Worm (Caenorhabditis elegans): ENCODE results near the gene sun-1.

Gene sun-1

ce11 chrV:13184137-13184536 lies 9.2 kb downstream of the sun-1 start, which contains the start of gene T09E8.4:
T09E8.4 (minus strand) TSS chrV:13184237.
- TF ChIP-seq fax-1 (tag; optimal IDR thresholded peaks at IDR 0.05) (no peak), ceh-18 (tag; optimal IDR thresholded peaks at IDR 0.05) (no peak), pax-1 (tag; optimal IDR thresholded peaks at IDR 0.05) (no peak), pag-3 (tag; optimal IDR thresholded peaks at IDR 0.05; ENCODE audit: borderline replicate concordance) (no peak), mec-3 (tag; optimal IDR thresholded peaks at IDR 0.05; ENCODE audit: borderline replicate concordance) (no peak), ceh-9 (tag; optimal IDR thresholded peaks at IDR 0.05) (no peak)

DNA sequence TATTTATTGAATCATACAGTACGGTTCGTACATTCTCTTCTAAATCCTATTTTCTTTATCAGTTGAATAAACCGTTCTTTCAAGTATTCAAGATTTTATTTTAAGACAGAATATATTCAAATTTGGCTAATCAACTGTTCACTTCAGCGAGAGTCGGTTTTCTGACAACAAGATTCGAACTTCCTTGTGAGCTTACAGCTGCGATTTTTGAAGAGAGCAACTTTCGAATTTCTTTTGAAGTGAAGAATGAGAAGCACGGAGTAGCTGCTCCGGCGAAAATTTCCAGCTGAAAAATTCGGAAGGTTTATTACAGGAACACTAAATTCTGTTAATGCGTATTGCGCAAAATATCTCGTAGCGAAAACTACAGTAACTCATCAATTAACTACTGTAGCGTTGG lies 11.9 kb downstream of the sun-1 start:
- TF ChIP-seq unc-3 (GFP tag; conservative IDR thresholded peaks at IDR 0.05) (no peak), unc-3 (tag; optimal IDR thresholded peaks at IDR 0.05) (no peak), gmeb-2 (tag; optimal IDR thresholded peaks at IDR 0.05) (no peak), odd-2 (tag; optimal IDR thresholded peaks at IDR 0.05) (no peak), fax-1 (tag; optimal IDR thresholded peaks at IDR 0.05) (no peak), hlh-15 (tag; optimal IDR thresholded peaks at IDR 0.05) (no peak), eyg-1 (tag; optimal IDR thresholded peaks at IDR 0.05) (no peak), T23F11.4 (GFP tag; optimal IDR thresholded peaks at IDR 0.05) (no peak), K09A11.1 (tag; optimal IDR thresholded peaks at IDR 0.05; ENCODE audit: insufficient read depth) (no peak), ceh-6 (GFP tag; optimal IDR thresholded peaks at IDR 0.05) (no peak), sdc-2 (tag; optimal IDR thresholded peaks at IDR 0.05) (no peak), Y22D7AL.16 (tag; optimal IDR thresholded peaks at IDR 0.05) (no peak), lin-11 (tag; optimal IDR thresholded peaks at IDR 0.05) (no peak), elt-4 (tag; optimal IDR thresholded peaks at IDR 0.05) (no peak), che-1 (tag; optimal IDR thresholded peaks at IDR 0.05) (no peak), ref-2 (tag; optimal IDR thresholded peaks at IDR 0.05) (no peak), dve-1 (tag; optimal IDR thresholded peaks at IDR 0.05) (no peak), unc-86 (tag; optimal IDR thresholded peaks at IDR 0.05) (no peak), sox-2 (GFP tag; IDR thresholded peaks at IDR 0.05) (no peak), pha-4 (tag; optimal IDR thresholded peaks at IDR 0.05) (no peak)

- no peak for TF ChIP-seq sox-2 (GFP tag; IDR thresholded peaks at IDR 0.05)
- no peak for TF ChIP-seq unc-42 (tag; optimal IDR thresholded peaks at IDR 0.05)
- TF ChIP-seq ceh-19 (GFP tag; optimal IDR thresholded peaks at IDR 0.05) = no peak
- no peak for TF ChIP-seq pqm-1 (tag; optimal IDR thresholded peaks at IDR 0.05)
- TF ChIP-seq ref-2 (tag; optimal IDR thresholded peaks at IDR 0.05) = no peak
Measured at ce11 chrV:13179986-13180591, 13.2 kb downstream of the sun-1 start, which contains the start of gene cni-1. cni-1 (plus strand) TSS chrV:13180330.

- no peak for TF ChIP-seq ama-1 (optimal IDR thresholded peaks at IDR 0.05)
- TF ChIP-seq syd-9 (tag; optimal IDR thresholded peaks at IDR 0.05) = no peak
- no peak for TF ChIP-seq K09A11.1 (tag; optimal IDR thresholded peaks at IDR 0.05; ENCODE audit: insufficient read depth)
- no peak for TF ChIP-seq che-1 (tag; optimal IDR thresholded peaks at IDR 0.05)
- no peak for TF ChIP-seq pha-2 (tag; optimal IDR thresholded peaks at IDR 0.05)
- TF ChIP-seq tbx-2 (tag; optimal IDR thresholded peaks at IDR 0.05) = no peak
- no peak for TF ChIP-seq hlh-6 (tag; optimal IDR thresholded peaks at IDR 0.05)
- no peak for TF ChIP-seq unc-42 (tag; optimal IDR thresholded peaks at IDR 0.05)
- TF ChIP-seq pax-1 (tag; optimal IDR thresholded peaks at IDR 0.05) = no peak
- no peak for TF ChIP-seq nhr-232 (tag; optimal IDR thresholded peaks at IDR 0.05)
- no peak for TF ChIP-seq tbx-7 (tag; optimal IDR thresholded peaks at IDR 0.05)
- TF ChIP-seq ceh-24 (tag; optimal IDR thresholded peaks at IDR 0.05) = no peak
- TF ChIP-seq madf-2 (tag; optimal IDR thresholded peaks at IDR 0.05) = no peak
- TF ChIP-seq ceh-6 (GFP tag; optimal IDR thresholded peaks at IDR 0.05) = no peak
- TF ChIP-seq ztf-16 (tag; optimal IDR thresholded peaks at IDR 0.05) = no peak
- no peak for TF ChIP-seq C08G9.2 (tag; optimal IDR thresholded peaks at IDR 0.05)
Measured at ce11 chrV:13176814-13177213, 16.5 kb downstream of the sun-1 start.
